Fruit fly (Drosophila melanogaster) whole organism, embryonic: ENCODE measurements around the gene cue.

Source experiments
- CG11247 ChIP-seq: fragments of 200-800 bp; sonication (Bioruptor generic); IDR thresholded peaks from 2 replicates; pipeline ENCODE4 v1.3.6; 2022; ENCODE audit warnings: missing biosample characterization, missing genetic modification characterization
- CG14710 ChIP-seq: fragments of 200-800 bp; sonication (Bioruptor generic); optimal IDR thresholded peaks from 3 replicates; lab custom pipeline; 2019; ENCODE audit warnings: missing biosample characterization, mild to moderate bottlenecking, missing genetic modification characterization, moderate library complexity
- CG14860 ChIP-seq: fragments of 200-800 bp; sonication (Bioruptor generic); IDR thresholded peaks from 3 replicates; pipeline ENCODE4 v1.3.6; 2022; ENCODE audit warnings: missing biosample characterization, missing genetic modification characterization; ENCODE audit not compliant: partially characterized antibody
- CG16813 ChIP-seq: fragments of 200-800 bp; sonication (Bioruptor generic); IDR thresholded peaks from 3 replicates; pipeline ENCODE4 v1.3.6; 2022; ENCODE audit warnings: missing biosample characterization, missing genetic modification characterization; ENCODE audit not compliant: partially characterized antibody
- CG4360 ChIP-seq: fragments of 200-800 bp; sonication (Bioruptor generic); IDR thresholded peaks from 2 replicates; pipeline ENCODE4 v1.3.6; 2022; ENCODE audit warnings: missing biosample characterization, missing genetic modification characterization
- CG6689 ChIP-seq: fragments of 200-800 bp; sonication (Bioruptor generic); IDR thresholded peaks from 2 replicates; pipeline ENCODE4 v1.3.6; 2022; ENCODE audit warnings: missing biosample characterization, missing genetic modification characterization
- CG6791 ChIP-seq: fragments of 200-800 bp; sonication (Bioruptor generic); IDR thresholded peaks from 3 replicates; pipeline ENCODE4 v1.3.6; 2022; ENCODE audit warnings: missing biosample characterization, missing genetic modification characterization; ENCODE audit not compliant: partially characterized antibody
- CG8944 ChIP-seq: fragments of 200-800 bp; sonication (Bioruptor generic); optimal IDR thresholded peaks from 3 replicates; lab custom pipeline; 2016; ENCODE audit warnings: missing biosample characterization, missing genetic modification characterization
- CG9609 ChIP-seq: fragments of 200-800 bp; sonication (Bioruptor generic); optimal IDR thresholded peaks from 3 replicates; lab custom pipeline; 2016; ENCODE audit warnings: missing biosample characterization, missing genetic modification characterization
- CG9876 ChIP-seq: fragments of 200-800 bp; sonication (Bioruptor generic); optimal IDR thresholded peaks from 2 replicates; lab custom pipeline; 2016; ENCODE audit warnings: missing biosample characterization, missing genetic modification characterization
- D19A ChIP-seq: fragments of 200-800 bp; optimal IDR thresholded peaks from 3 replicates; lab custom pipeline; 2019; ENCODE audit warnings: missing biosample characterization, mild to moderate bottlenecking, missing genetic modification characterization, moderate library complexity
- E2f1 ChIP-seq: fragments of 200-800 bp; sonication (Bioruptor generic); IDR thresholded peaks from 2 replicates; pipeline ENCODE4 v1.3.6; 2022; ENCODE audit warnings: missing biosample characterization, missing genetic modification characterization
- HLH4C ChIP-seq: fragments of 200-800 bp; sonication (Bioruptor generic); IDR thresholded peaks from 3 replicates; pipeline ENCODE4 v1.3.6; 2022; ENCODE audit warnings: missing biosample characterization, missing genetic modification characterization; ENCODE audit not compliant: partially characterized antibody
- Max ChIP-seq: fragments of 200-800 bp; sonication (Bioruptor generic); optimal IDR thresholded peaks from 2 replicates; lab custom pipeline; 2016; ENCODE audit warnings: missing biosample characterization, mild to moderate bottlenecking, missing genetic modification characterization
- aop ChIP-seq: fragments of 200-800 bp; sonication (Bioruptor generic); IDR thresholded peaks from 2 replicates; pipeline ENCODE4 v1.3.6; 2022; ENCODE audit warnings: missing biosample characterization, missing genetic modification characterization
- bigmax ChIP-seq: fragments of 200-800 bp; sonication (Bioruptor generic); optimal IDR thresholded peaks from 2 replicates; lab custom pipeline; 2018; ENCODE audit warnings: missing biosample characterization, mild to moderate bottlenecking, missing genetic modification characterization
- chif ChIP-seq, 2 experiments: fragments of 200-800 bp; sonication (Bioruptor generic); optimal IDR thresholded peaks; 3 replicates each; lab custom pipeline; 2016; ENCODE audit warnings: missing biosample characterization in 2 of 2, missing genetic modification characterization in 2 of 2
- crc ChIP-seq: fragments of 200-800 bp; sonication (Bioruptor generic); optimal IDR thresholded peaks from 2 replicates; lab custom pipeline; 2016; ENCODE audit warnings: missing biosample characterization, missing genetic modification characterization
- crol ChIP-seq: fragments of 200-800 bp; sonication (Bioruptor generic); IDR thresholded peaks from 2 replicates; pipeline ENCODE4 v1.3.6; 2022; ENCODE audit warnings: missing biosample characterization, missing genetic modification characterization
- hkb ChIP-seq, 2 experiments: fragments of 200-800 bp in 1 of 2; fragments of >200 bp in 1 of 2; sonication (Bioruptor generic) in 1 of 2; IDR thresholded peaks in 1 of 2; optimal IDR thresholded peaks in 1 of 2; 2 replicates each; pipeline versions ENCODE4 v1.3.6 to Lab custom; 2017 to 2022; ENCODE audit warnings: missing biosample characterization in 1 of 2, missing genetic modification characterization in 1 of 2
- inv ChIP-seq: fragments of 200-800 bp; sonication (Bioruptor generic); IDR thresholded peaks from 2 replicates; pipeline ENCODE4 v1.3.6; 2022; ENCODE audit warnings: missing biosample characterization, missing genetic modification characterization; ENCODE audit not compliant: partially characterized antibody
- klu ChIP-seq: fragments of 200-800 bp; sonication (Bioruptor generic); IDR thresholded peaks from 2 replicates; pipeline ENCODE4 v1.3.6; 2022; ENCODE audit warnings: missing biosample characterization, missing genetic modification characterization
- lbe ChIP-seq: fragments of 200-800 bp; sonication (Bioruptor generic); optimal IDR thresholded peaks from 2 replicates; lab custom pipeline; 2016; ENCODE audit warnings: missing biosample characterization, mild to moderate bottlenecking, missing genetic modification characterization
- lola ChIP-seq, 3 experiments: fragments of >200 bp in 2 of 3; fragments of 200-800 bp in 1 of 3; sonication (Bioruptor generic) in 1 of 3; optimal IDR thresholded peaks; 2 replicates each; lab custom pipeline; 2017 to 2019; ENCODE audit warnings: missing biosample characterization in 3 of 3, missing genetic modification characterization in 3 of 3, mild to moderate bottlenecking in 1 of 3, moderate library complexity in 1 of 3
- mld ChIP-seq: fragments of 200-800 bp; sonication (Bioruptor generic); IDR thresholded peaks from 3 replicates; pipeline ENCODE4 v1.3.6; 2022; ENCODE audit warnings: missing biosample characterization, missing genetic modification characterization; ENCODE audit not compliant: partially characterized antibody
- nerfin-2 ChIP-seq: fragments of 200-800 bp; sonication (Bioruptor generic); IDR thresholded peaks from 2 replicates; pipeline ENCODE4 v1.3.6; 2022; ENCODE audit warnings: missing biosample characterization, missing genetic modification characterization; ENCODE audit not compliant: partially characterized antibody
- p53 ChIP-seq: fragments of 200-800 bp; sonication (Bioruptor generic); optimal IDR thresholded peaks from 2 replicates; lab custom pipeline; 2016; ENCODE audit warnings: missing biosample characterization, missing genetic modification characterization
- pum ChIP-seq: fragments of 200-800 bp; sonication (Bioruptor generic); optimal IDR thresholded peaks from 2 replicates; lab custom pipeline; 2016; ENCODE audit warnings: missing biosample characterization, missing genetic modification characterization
- sima ChIP-seq: fragments of 200-800 bp; sonication (Bioruptor generic); optimal IDR thresholded peaks from 2 replicates; lab custom pipeline; 2016; ENCODE audit warnings: missing biosample characterization, missing genetic modification characterization
- sob ChIP-seq: fragments of 200-800 bp; sonication (Bioruptor generic); IDR thresholded peaks from 2 replicates; pipeline ENCODE4 v1.3.6; 2022; ENCODE audit warnings: missing biosample characterization, missing genetic modification characterization
- zen ChIP-seq: fragments of 200-800 bp; sonication (Bioruptor generic); optimal IDR thresholded peaks from 3 replicates; lab custom pipeline; 2018; ENCODE audit warnings: missing biosample characterization, mild to moderate bottlenecking, missing genetic modification characterization, moderate library complexity

The cue gene

DNA sequence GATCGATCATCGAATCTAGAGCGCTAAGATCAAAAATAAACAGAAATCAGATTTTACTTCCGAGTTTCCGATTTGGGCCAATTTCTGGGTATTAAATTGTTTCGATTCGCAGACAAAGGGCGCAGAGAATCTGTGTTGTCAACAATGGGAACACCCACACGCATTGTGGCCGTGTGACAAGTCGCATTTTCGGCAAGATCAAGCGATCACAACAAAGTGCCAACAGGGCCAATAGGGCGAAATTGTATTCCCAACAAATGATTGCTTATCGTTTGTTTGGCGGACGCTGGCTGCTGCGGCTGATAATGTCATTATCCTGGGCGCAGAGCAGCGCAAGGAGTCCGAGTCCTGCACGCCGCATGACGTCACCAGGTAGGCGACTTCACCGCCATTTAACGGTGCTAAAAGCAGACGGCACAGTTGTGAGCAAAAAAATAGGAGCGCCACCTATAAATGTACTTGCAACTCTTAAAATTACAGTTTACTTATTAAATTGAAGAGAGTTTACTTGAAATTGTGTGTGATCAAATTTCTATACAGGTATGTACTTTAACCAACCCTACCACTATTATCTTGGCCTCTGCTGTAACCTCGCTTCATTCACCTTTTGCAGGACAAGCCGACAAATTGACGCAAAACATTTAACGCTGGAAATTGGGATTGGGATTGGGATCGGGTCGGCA is 37.9 kb downstream of the cue start (continued):
- TF ChIP-seq aop (GFP tag; lab: Robert Waterston, UW) (no peak), hkb (optimal IDR thresholded peaks at IDR 0.05; lab: Kevin White, UChicago) (no peak), hkb (GFP tag; IDR thresholded peaks at IDR 0.05; lab: Robert Waterston, UW) (peak; percentile 76), CG11247 (GFP tag; lab: Robert Waterston, UW) (peak; percentile 56; the same call in 1 of the 2 replicates), CG6689 (GFP tag; lab: Robert Waterston, UW) (peak; percentile 77), lbe (no peak)

DNA sequence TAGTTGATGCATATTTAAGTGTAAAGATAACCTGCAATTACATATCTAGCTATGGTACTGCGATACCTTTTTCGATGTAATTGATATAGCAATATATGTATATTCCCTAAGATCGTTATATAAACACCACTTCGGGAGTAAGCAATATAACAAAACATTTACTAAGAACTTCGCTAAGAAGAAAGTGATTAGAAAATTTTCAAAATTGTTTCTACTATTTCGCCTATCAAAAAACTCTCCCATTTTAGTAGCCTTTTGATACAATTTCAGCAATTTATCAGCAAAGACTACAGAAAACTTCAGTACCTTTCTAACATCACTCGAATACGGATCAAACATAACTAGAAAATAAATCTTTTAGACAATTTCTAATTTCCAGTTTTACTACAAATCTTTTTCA is 39.8 kb downstream of the cue start, which contains the start of gene robl62A:
robl62A (plus strand) TSS at position 301 of the 400 bp plus-strand sequence.
- no peak for TF ChIP-seq bigmax

DNA sequence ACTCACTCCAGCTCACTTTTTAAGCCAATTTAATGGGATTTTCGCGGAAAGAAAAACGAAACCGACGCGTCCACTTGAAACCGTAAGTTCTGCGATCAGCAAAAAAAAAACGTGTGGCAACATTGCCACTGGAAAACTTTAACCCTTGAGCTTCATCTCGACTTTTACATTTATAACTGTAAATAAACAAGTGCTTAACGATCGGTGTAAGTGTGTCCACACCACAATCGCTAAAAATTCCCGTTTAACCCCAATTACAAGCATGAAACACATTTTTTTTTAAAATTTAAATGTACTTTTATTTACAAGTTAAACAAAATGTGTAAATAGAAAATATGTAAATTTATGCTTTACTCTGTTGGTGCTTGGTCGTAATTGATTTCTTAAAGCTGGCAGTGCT is 41.9 kb downstream of the cue start, which contains the start of gene Ptp61F:
Ptp61F (minus strand) TSS at position 101 of the 400 bp plus-strand sequence.
- peak; percentile 48 for TF ChIP-seq CG14710 (tag; lab: Kevin White, UChicago)
- TF ChIP-seq crol (GFP tag; lab: Robert Waterston, UW): 0 out of 2 replicates have a peak, but pooled peaks have one; percentile 0
- no peak for TF ChIP-seq crc
- TF ChIP-seq, all 482 proteins: peak for 2

DNA sequence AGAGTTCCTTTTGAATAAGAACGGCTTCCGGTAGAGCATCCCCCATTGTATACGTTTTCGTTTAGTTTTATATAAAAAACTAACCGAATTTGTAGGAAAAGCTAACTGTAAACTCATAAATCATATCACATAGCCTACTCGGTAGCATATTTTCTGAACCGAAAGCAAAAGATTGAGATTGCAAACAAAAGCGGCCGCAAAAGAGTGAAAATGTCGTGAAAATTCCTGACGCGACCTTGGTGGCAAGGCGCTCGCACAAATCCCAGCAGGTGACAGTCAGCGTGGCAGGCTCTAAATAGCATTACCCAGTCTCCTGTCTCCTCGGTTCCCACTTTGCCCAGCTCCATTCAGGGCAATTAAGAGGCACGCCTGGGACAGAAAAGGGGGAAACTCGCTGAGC is 45.1 kb downstream of the cue start, which contains the start of gene Naa30B:
Naa30B (minus strand) TSS at position 101 of the 400 bp plus-strand sequence.
- TF ChIP-seq CG9876 (no peak), sima (GFP tag; lab: Kevin White, UChicago) (no peak), lola (GFP tag; optimal IDR thresholded peaks at IDR 0.05; lab: Kevin White, UChicago) (no peak), chif (GFP tag; optimal IDR thresholded peaks at IDR 0.05; lab: Kevin White, UChicago) (no peak), CG8944 (GFP tag; lab: Kevin White, UChicago) (no peak), zen (tag; lab: Kevin White, UChicago) (peak; percentile 17), pum (GFP tag; lab: Kevin White, UChicago) (no peak), E2f1 (GFP tag; lab: Robert Waterston, UW) (no peak)

DNA sequence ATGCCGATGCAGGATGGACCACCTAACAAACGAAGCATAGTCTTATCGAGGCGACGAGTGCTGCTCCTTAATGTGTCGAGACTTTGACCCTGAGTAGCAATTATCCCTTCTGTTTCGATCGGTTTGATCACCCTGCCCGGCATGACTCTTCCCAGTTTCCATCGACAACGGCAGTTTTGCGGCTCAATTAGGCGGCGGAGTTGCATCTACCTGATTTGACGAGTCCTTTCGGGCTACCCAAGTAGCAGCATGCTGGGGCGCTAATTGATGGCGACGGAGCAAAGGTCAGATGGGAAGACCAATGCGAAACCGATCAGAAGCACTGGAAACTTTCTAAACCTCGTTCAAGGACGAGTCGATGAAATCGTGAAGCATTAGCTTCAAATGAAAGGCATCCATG is 46.0 kb downstream of the cue start:
- 0 out of 2 replicates have a peak, but pooled peaks have one; percentile 17 for TF ChIP-seq klu (GFP tag; lab: Robert Waterston, UW)
- TF ChIP-seq CG9609 (GFP tag; lab: Kevin White, UChicago): no peak
- TF ChIP-seq mld (GFP tag; lab: Robert Waterston, UW): no peak
- TF ChIP-seq zen (tag; lab: Kevin White, UChicago): peak; percentile 94
- no peak for TF ChIP-seq Max
- TF ChIP-seq p53: no peak

DNA sequence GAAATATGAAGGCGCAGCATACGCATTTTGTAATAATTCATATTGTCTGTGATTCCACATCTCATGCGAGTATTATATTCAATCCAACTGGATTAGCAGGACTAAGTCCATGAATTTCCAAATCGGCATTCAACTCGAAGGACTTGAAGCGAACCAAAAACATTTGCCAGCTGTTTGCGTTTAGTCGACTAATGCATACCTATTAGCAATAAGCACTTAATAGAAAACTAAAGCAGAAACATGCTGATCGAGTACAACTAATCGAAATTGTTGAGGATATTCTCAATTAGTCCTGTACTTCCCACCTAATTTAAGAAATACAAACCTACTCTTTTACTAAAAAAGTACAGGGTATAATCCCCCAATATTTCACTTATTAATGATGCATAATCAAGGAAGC is 47.8 kb downstream of the cue start:
- TF ChIP-seq D19A (tag; lab: Kevin White, UChicago) (no peak), sob (GFP tag; lab: Robert Waterston, UW) (no peak), inv (peak; percentile 20; the same call in 1 of the 2 replicates), HLH4C (peak; percentile 51), nerfin-2 (GFP tag; lab: Robert Waterston, UW) (peak; percentile 21; the same call in 1 of the 2 replicates), CG16813 (GFP tag; lab: Robert Waterston, UW) (peak; percentile 59), CG4360 (GFP tag; lab: Robert Waterston, UW) (no peak), CG14860 (0 out of 3 replicates have a peak, but pooled peaks have one; percentile 28), CG6791 (GFP tag; lab: Robert Waterston, UW) (0 out of 3 replicates have a peak, but pooled peaks have one; percentile 16)
- TF ChIP-seq, all 482 proteins: peak for 6
